Fruit fly (Drosophila melanogaster) Kc167 (cell line): ENCODE measurements around the gene CG14100.

Experiments used
- Myc ChIP-seq: fragments of >200 bp; optimal IDR thresholded peaks from 2 replicates; lab custom pipeline; 2017; ENCODE audit warnings: missing external identifiers
- Sin3A ChIP-seq: fragments of >200 bp; optimal IDR thresholded peaks from 2 replicates; lab custom pipeline; 2018; ENCODE audit warnings: missing external identifiers
- h ChIP-seq: fragments of >200 bp; optimal IDR thresholded peaks from 3 replicates; lab custom pipeline; 2018; ENCODE audit warnings: missing external identifiers
- insv ChIP-seq: fragments of >200 bp; optimal IDR thresholded peaks from 3 replicates; lab custom pipeline; 2018; ENCODE audit warnings: missing external identifiers
- psq ChIP-seq: fragments of >200 bp; optimal IDR thresholded peaks from 2 replicates; lab custom pipeline; 2017; ENCODE audit warnings: missing external identifiers
- ttk ChIP-seq: sonication (Bioruptor generic); optimal IDR thresholded peaks from 2 replicates; lab custom pipeline; 2017; ENCODE audit warnings: missing external identifiers

The CG14100 gene

dm6 chr3L:19601413-19601812 is 11.1 kb upstream of the CG14100 start, which contains the start of gene CG9368:
CG9368 (plus strand) TSS chr3L:19601633.
- TF ChIP-seq ttk (lab: Kevin White, UChicago), result no peak
- no peak for TF ChIP-seq Myc
- TF ChIP-seq psq (lab: Kevin White, UChicago), result no peak
- no peak for TF ChIP-seq h
- no peak for TF ChIP-seq Sin3A (lab: Kevin White, UChicago)
- TF ChIP-seq insv, result no peak

- TF ChIP-seq h, result no peak
- no peak for TF ChIP-seq insv
- no peak for TF ChIP-seq Myc
- TF ChIP-seq Sin3A (lab: Kevin White, UChicago), result no peak
- no peak for TF ChIP-seq psq (lab: Kevin White, UChicago)
- TF ChIP-seq ttk (lab: Kevin White, UChicago), result no peak
Observed at dm6 chr3L:19598369-19599148, 8.2 kb upstream of the CG14100 start, which contains the start of the genes ash1 and Taf6. ash1 (minus strand) TSS chr3L:19598755. Taf6 (plus strand) TSS chr3L:19599088.

DNA sequence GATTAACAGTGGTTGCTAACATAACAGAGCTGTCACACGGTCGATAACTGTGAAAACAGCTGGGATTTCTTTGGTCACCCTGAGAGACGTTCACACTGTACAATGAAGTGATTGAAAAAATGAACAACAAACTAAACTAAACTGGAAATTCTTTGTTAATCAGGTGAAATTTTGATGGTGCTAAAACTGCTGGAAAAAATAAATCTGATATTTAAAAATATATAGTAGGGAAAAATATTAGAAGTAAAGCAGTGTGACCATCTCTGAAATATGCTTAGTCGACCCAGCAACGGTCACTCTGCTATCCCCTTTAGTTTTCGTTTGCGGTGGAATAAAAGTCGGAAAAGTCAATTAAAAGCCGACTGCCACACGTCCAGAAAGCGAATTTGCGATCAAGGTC is 4.3 kb downstream of the CG14100 start, which contains the start of the genes CG9231 and CG9330:
Gene CG9231, minus strand, starts transcription at position 25 of the 400 bp plus-strand sequence.
Gene CG9330, plus strand, starts transcription at position 275 of the 400 bp plus-strand sequence.
- TF ChIP-seq h (no peak), Sin3A (lab: Kevin White, UChicago) (no peak), insv (no peak), ttk (lab: Kevin White, UChicago) (no peak), psq (lab: Kevin White, UChicago) (no peak), Myc (no peak)

DNA sequence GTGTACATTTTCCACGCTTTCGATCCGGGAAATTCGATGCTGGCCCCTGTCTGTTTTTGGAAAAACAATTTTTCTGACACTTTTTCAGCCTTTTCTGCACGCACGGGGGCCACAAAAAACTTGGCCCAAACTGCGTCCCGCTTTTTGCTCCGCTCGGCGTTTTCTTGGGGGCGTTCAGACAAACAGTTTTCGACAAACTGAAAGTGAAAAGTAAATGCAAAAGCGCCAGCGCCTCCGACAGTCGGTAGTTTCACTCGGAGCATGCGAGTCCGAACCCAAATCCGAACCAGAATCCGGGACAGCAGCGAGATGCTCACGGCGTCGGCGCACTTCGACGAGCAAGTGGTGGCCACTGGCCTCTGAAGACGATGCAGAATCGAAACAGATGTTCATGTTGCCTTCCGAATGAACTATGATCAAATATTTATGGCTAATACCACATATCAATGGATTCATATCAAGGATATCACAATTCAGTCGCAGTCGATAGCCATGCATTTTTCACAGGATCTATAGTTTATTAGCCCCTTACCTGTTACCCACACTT is 5.9 kb downstream of the CG14100 start, which contains the start of gene Shal:
Gene Shal, minus strand, starts transcription at position 200 of the 547 bp plus-strand sequence.
- no peak for TF ChIP-seq psq (lab: Kevin White, UChicago)
- no peak for TF ChIP-seq ttk (lab: Kevin White, UChicago)
- TF ChIP-seq insv, result no peak
- no peak for TF ChIP-seq h
- TF ChIP-seq Myc, result no peak
- no peak for TF ChIP-seq Sin3A (lab: Kevin White, UChicago)

DNA sequence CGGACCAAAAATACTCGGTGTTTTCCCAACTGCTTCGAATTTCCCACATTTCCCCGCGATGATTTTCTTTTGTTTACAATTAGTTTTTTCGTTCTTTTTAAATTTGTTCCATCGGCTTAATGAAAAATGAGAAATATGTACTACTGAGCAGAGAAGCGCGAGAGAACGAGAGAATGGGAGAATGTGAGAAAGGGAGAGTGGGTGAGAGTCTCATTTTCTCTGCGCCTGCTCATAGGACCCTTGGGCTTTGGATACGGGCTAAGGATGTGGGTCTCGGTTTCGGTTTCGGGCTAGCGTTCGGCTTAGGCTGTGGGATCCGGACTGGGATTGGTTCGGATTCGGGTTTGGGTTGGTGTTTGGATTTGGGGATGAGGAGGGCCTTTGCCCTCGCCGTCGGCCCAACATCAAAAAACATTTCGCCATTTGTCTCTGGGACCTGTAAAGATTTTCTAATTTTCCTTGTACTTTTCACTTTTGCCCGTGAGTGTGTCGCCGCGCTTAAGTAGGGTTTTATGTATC is 9.6 kb downstream of the CG14100 start:
- TF ChIP-seq insv, result no peak
- TF ChIP-seq psq (lab: Kevin White, UChicago), result no peak
- TF ChIP-seq h, result no peak
- no peak for TF ChIP-seq Myc
- TF ChIP-seq ttk (lab: Kevin White, UChicago), result no peak
- no peak for TF ChIP-seq Sin3A (lab: Kevin White, UChicago)

DNA sequence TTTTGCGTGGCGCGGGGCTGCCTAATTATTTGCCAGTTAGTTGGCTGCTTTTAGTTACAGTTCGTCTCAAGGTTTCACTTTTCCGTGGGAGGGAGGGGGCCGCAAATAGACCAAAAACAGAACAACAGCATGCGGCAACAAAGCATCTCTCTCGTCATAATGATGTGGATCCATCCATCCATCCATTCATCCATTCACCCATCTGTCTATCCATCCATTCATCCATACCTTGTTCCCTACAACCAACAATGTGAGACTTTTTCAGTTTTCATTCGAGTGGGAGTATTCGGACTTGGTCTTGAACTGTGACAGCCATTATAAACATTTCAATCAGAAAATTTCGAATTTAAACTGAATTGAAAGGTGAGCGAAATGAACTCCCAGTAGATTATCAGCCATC is 11.0 kb downstream of the CG14100 start:
- TF ChIP-seq ttk (lab: Kevin White, UChicago), result no peak
- TF ChIP-seq Sin3A (lab: Kevin White, UChicago), result no peak
- no peak for TF ChIP-seq psq (lab: Kevin White, UChicago)
- TF ChIP-seq insv, result no peak
- no peak for TF ChIP-seq h
- TF ChIP-seq Myc, result no peak

DNA sequence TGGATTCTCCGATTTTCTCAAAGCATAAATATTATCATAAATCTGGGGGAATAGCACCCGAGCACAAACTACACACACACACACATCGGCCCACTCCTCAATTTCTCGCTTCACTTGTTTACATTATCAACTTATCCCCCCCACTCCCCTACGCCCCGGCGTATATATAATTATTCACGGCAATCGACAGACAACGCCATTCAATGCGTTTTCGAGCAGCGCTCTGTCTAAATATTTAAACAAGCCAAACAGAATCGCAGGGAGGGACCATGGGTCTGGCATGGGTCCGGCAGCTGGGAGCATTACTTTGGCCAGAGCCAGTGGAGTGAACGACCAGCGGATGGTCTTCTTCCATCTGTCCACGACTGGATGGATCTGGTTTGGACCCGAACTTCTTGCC is 14.7 kb downstream of the CG14100 start:
- TF ChIP-seq psq (lab: Kevin White, UChicago) (no peak), Myc (no peak), h (no peak), Sin3A (lab: Kevin White, UChicago) (no peak), insv (no peak), ttk (lab: Kevin White, UChicago) (no peak)

DNA sequence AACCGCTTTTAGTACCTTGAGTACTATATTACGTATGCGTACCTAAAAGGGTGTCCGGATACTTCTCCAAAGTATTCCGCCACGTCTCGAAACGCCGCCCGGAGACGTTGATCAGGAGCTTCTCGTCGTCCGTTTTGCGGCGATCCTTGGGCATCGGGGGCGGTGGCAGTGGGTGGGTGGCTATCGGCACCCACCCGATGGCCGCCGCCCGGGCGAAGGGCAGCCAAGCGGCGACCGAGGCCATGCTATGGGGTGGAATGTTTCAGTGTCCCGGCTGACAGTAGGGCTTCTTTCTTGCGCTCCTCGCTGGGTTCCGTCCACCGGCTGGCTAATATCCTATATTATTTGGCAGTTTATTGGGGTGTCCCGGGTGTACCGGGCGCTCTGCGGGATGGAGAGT is 15.9 kb downstream of the CG14100 start:
- TF ChIP-seq ttk (lab: Kevin White, UChicago), result no peak
- no peak for TF ChIP-seq h
- no peak for TF ChIP-seq insv

DNA sequence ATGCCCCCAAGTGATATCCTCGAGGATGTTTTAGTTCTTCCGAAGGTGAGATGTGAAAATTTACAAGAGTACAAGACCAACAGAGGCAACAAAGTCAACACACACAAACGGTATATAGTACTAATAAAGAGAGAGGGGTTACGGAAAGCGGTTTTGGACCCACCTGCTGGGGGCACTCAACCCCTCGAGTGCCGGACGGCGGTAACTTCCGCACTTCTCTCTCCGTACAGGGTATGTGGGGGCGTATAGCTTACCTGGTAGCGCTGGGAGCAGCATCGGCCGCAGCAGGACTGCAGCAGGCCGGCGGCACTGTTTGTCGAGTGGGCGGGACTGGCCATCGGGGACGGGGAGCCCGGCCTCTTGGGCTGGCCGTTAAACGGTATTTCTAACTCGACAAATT is 20.9 kb downstream of the CG14100 start:
- TF ChIP-seq ttk (lab: Kevin White, UChicago) (no peak), insv (no peak), Sin3A (lab: Kevin White, UChicago) (no peak), Myc (no peak), h (no peak), psq (lab: Kevin White, UChicago) (no peak)

DNA sequence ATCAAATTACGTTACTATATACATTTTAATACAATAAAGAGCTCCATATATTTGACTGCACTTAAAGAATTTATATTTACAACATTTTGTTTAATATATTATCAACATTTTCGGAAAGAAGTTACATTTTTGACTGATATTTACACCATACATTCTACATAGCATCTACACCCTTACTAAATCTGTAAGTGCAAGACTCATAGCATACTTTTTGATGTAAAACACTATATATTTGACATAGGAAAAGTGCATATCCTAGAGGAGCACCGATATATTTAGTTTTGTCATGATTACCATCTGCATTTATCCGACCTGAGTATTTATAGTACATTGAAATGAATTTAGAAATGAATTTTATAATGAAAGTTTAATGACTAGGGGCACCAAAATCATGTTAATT is 21.3 kb downstream of the CG14100 start:
- no peak for TF ChIP-seq Sin3A (lab: Kevin White, UChicago)
- no peak for TF ChIP-seq h
- TF ChIP-seq ttk (lab: Kevin White, UChicago), result no peak
- no peak for TF ChIP-seq psq (lab: Kevin White, UChicago)
- no peak for TF ChIP-seq Myc
- no peak for TF ChIP-seq insv

DNA sequence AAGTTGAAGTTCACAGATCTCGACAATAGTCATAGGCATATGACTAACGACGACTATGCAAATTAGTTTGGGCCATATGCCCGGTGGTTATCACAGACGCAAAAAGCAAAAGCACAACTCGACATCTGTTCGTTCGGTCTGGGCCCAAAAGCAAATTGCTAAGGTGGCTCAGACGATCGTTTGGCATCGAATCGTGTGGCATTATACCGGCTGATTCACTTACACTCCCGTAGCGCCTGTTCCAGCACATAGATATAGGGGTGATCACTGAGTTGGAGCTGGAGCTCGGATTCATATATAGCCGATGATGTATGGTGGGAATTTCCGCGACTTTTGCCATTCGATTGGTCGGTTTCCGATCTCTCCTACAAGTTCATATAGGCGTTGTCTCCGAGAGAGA is 24.2 kb downstream of the CG14100 start:
- TF ChIP-seq Sin3A (lab: Kevin White, UChicago), result no peak
- no peak for TF ChIP-seq ttk (lab: Kevin White, UChicago)
- no peak for TF ChIP-seq psq (lab: Kevin White, UChicago)
- no peak for TF ChIP-seq insv
- no peak for TF ChIP-seq h
- no peak for TF ChIP-seq Myc

DNA sequence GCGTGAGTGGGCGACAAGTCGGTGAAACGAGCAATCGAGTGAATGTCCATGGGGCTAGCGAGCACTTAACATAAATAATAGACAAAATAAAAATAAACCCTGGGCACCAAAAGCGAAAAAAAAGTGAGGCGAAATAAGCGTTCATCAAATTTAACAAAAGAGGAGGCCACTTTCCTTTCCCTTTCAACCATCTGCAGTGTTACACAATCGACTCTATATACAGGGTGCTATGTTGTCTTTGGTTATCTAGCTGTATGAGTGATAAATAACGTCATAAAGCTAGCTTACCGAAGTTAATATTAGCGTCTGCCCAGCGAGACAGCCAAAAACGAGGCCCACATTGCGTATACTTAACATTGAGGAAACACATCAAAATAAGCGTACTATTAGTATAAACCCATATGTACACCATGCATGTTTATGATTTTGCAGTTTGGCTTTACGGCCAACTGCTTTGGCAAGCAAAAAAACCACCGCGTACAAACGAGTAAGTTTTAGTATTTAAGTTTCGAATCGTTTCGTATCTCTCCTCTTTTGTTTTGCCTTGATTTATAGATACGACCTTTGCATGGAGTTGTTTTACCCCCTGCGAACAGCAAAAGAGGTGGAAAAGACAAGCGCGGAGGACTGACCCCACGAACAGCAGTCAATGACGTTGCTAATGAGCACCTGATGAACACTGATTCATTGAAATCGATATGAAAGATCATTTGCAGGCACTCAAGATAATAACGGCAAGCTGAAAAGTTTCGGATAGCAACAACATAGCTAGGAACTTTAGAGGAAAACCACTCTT is 25.2 kb downstream of the CG14100 start:
- no peak for TF ChIP-seq ttk (lab: Kevin White, UChicago)
- TF ChIP-seq insv, result no peak
- no peak for TF ChIP-seq Sin3A (lab: Kevin White, UChicago)
- no peak for TF ChIP-seq h
- TF ChIP-seq psq (lab: Kevin White, UChicago), result no peak
